Worm (Caenorhabditis elegans) whole organism, L2 larva: ENCODE data around the gene T03F6.10.
A peak's percentile ranks its signal among the peaks of the same experiment; 100 is the strongest.

ENCODE experiments used
- C34F6.9 ChIP-seq: fragments of 150-350 bp; optimal IDR thresholded peaks from 2 replicates; lab custom pipeline; 2014; ENCODE audit warnings: missing biosample characterization, missing genetic modification characterization
- F13H6.1 ChIP-seq: sonication (generic microtip); optimal IDR thresholded peaks from 2 replicates; lab custom pipeline; 2016; ENCODE audit warnings: missing genetic modification characterization, missing compliant biosample characterization
- R02D3.7 ChIP-seq: fragments of 150-350 bp; optimal IDR thresholded peaks from 2 replicates; lab custom pipeline; 2014; ENCODE audit warnings: missing biosample characterization, missing genetic modification characterization
- Y55F3AM.14 ChIP-seq: fragments of 200-800 bp; sonication (Bioruptor generic); optimal IDR thresholded peaks from 2 replicates; lab custom pipeline; 2018; ENCODE audit warnings: mild to moderate bottlenecking, missing genetic modification characterization, missing compliant biosample characterization
- ZK546.5 ChIP-seq: sonication (generic microtip); optimal IDR thresholded peaks from 2 replicates; lab custom pipeline; 2017; ENCODE audit warnings: missing biosample characterization, missing genetic modification characterization
- ama-1 ChIP-seq: fragments of 150-350 bp; optimal IDR thresholded peaks from 2 replicates; lab custom pipeline; 2018; ENCODE audit warnings: inconsistent platforms
- blmp-1 ChIP-seq: sonication (generic microtip); optimal IDR thresholded peaks from 2 replicates; lab custom pipeline; 2017; ENCODE audit warnings: missing genetic modification characterization, mild to moderate bottlenecking, missing compliant biosample characterization, antibody characterized with exemption, moderate library complexity; ENCODE audit not compliant: insufficient read depth
- ceh-16 ChIP-seq: fragments of 150-350 bp; optimal IDR thresholded peaks from 2 replicates; lab custom pipeline; 2014; ENCODE audit warnings: missing biosample characterization, missing genetic modification characterization
- ceh-82 ChIP-seq: fragments of 150-350 bp; optimal IDR thresholded peaks from 2 replicates; lab custom pipeline; 2014; ENCODE audit warnings: missing biosample characterization, missing genetic modification characterization
- crh-2 ChIP-seq: sonication (generic microtip); optimal IDR thresholded peaks from 2 replicates; lab custom pipeline; 2017; ENCODE audit warnings: missing biosample characterization, missing genetic modification characterization
- dmd-4 ChIP-seq: sonication (generic microtip); optimal IDR thresholded peaks from 2 replicates; lab custom pipeline; 2017; ENCODE audit warnings: missing biosample characterization, missing genetic modification characterization
- egl-27 ChIP-seq: sonication (generic microtip); optimal IDR thresholded peaks from 3 replicates; lab custom pipeline; 2017; ENCODE audit warnings: missing biosample characterization, missing genetic modification reagents, missing genetic modification characterization
- elt-1 ChIP-seq: fragments of 150-350 bp; optimal IDR thresholded peaks from 2 replicates; lab custom pipeline; 2014; ENCODE audit warnings: missing biosample characterization, missing genetic modification characterization
- elt-3 ChIP-seq: sonication (generic microtip); optimal IDR thresholded peaks from 2 replicates; lab custom pipeline; 2017; ENCODE audit warnings: missing biosample characterization, missing genetic modification characterization
- fos-1 ChIP-seq: fragments of 150-350 bp; optimal IDR thresholded peaks from 2 replicates; lab custom pipeline; 2014; ENCODE audit warnings: missing biosample characterization, missing genetic modification characterization
- gmeb-1 ChIP-seq: fragments of 150-350 bp; optimal IDR thresholded peaks from 2 replicates; lab custom pipeline; 2014; ENCODE audit warnings: missing biosample characterization, missing genetic modification characterization
- lin-13 ChIP-seq: fragments of 150-350 bp; optimal IDR thresholded peaks from 2 replicates; lab custom pipeline; 2014; ENCODE audit warnings: missing biosample characterization, missing genetic modification reagents, missing genetic modification characterization
- lsy-2 ChIP-seq, 2 experiments: fragments of 150-350 bp in 1 of 2; sonication (generic microtip) in 1 of 2; optimal IDR thresholded peaks; 2 replicates each; lab custom pipeline; 2014 to 2017; ENCODE audit warnings: missing biosample characterization in 2 of 2, missing genetic modification characterization in 2 of 2
- mab-5 ChIP-seq: fragments of 150-350 bp; optimal IDR thresholded peaks from 2 replicates; lab custom pipeline; 2014; ENCODE audit warnings: missing biosample characterization, missing genetic modification characterization
- mbf-1 ChIP-seq: sonication (generic microtip); optimal IDR thresholded peaks from 2 replicates; lab custom pipeline; 2017; ENCODE audit warnings: missing biosample characterization, missing genetic modification characterization
- nhr-10 ChIP-seq: sonication (generic microtip); optimal IDR thresholded peaks from 2 replicates; lab custom pipeline; 2017; ENCODE audit warnings: missing biosample characterization, missing genetic modification characterization
- nhr-11 ChIP-seq: fragments of 150-350 bp; optimal IDR thresholded peaks from 2 replicates; lab custom pipeline; 2014; ENCODE audit warnings: missing biosample characterization, missing genetic modification characterization
- nhr-129 ChIP-seq: fragments of 150-350 bp; optimal IDR thresholded peaks from 2 replicates; lab custom pipeline; 2014; ENCODE audit warnings: missing biosample characterization, missing genetic modification characterization
- nhr-21 ChIP-seq: fragments of 150-350 bp; optimal IDR thresholded peaks from 2 replicates; lab custom pipeline; 2014; ENCODE audit warnings: missing biosample characterization, missing genetic modification characterization
- nhr-23 ChIP-seq: fragments of 150-350 bp; optimal IDR thresholded peaks from 2 replicates; lab custom pipeline; 2014; ENCODE audit warnings: missing biosample characterization, missing genetic modification reagents, missing genetic modification characterization
- nhr-237 ChIP-seq: fragments of 150-350 bp; optimal IDR thresholded peaks from 2 replicates; lab custom pipeline; 2014; ENCODE audit warnings: missing biosample characterization, missing genetic modification characterization
- nhr-25 ChIP-seq: fragments of 150-350 bp; sonication (generic microtip); optimal IDR thresholded peaks from 3 replicates; lab custom pipeline; 2014; ENCODE audit warnings: missing biosample characterization, missing genetic modification characterization
- nhr-6 ChIP-seq: fragments of 150-350 bp; optimal IDR thresholded peaks from 2 replicates; lab custom pipeline; 2014; ENCODE audit warnings: missing biosample characterization, missing genetic modification characterization
- nhr-77 ChIP-seq: fragments of 150-350 bp; optimal IDR thresholded peaks from 2 replicates; lab custom pipeline; 2014; ENCODE audit warnings: missing biosample characterization, missing genetic modification characterization
- peb-1 ChIP-seq: fragments of 150-350 bp; optimal IDR thresholded peaks from 2 replicates; lab custom pipeline; 2014; ENCODE audit warnings: missing biosample characterization, missing genetic modification characterization
- sem-4 ChIP-seq: fragments of 150-350 bp; optimal IDR thresholded peaks from 2 replicates; lab custom pipeline; 2014; ENCODE audit warnings: missing biosample characterization, missing genetic modification reagents, missing genetic modification characterization
- sma-3 ChIP-seq: sonication (generic microtip); optimal IDR thresholded peaks from 2 replicates; lab custom pipeline; 2016; ENCODE audit warnings: missing genetic modification reagents, missing genetic modification characterization, missing compliant biosample characterization
- sma-9 ChIP-seq, 2 experiments: fragments of 150-350 bp in 1 of 2; sonication (generic microtip) in 1 of 2; optimal IDR thresholded peaks; 2 replicates each; lab custom pipeline; 2014 to 2016; ENCODE audit warnings: missing genetic modification characterization in 2 of 2, mild to moderate bottlenecking in 1 of 2, missing biosample characterization in 1 of 2, missing compliant biosample characterization in 1 of 2, missing genetic modification reagents in 1 of 2, moderate library complexity in 1 of 2
- snpc-4 ChIP-seq: fragments of 150-350 bp; optimal IDR thresholded peaks from 2 replicates; lab custom pipeline; 2014; ENCODE audit warnings: missing biosample characterization, missing genetic modification characterization
- unc-55 ChIP-seq: fragments of 150-350 bp; sonication (generic microtip); optimal IDR thresholded peaks from 3 replicates; lab custom pipeline; 2014; ENCODE audit warnings: missing biosample characterization, missing genetic modification reagents, missing genetic modification characterization
- unc-62 ChIP-seq: fragments of 150-350 bp; optimal IDR thresholded peaks from 2 replicates; lab custom pipeline; 2014; ENCODE audit warnings: missing biosample characterization, missing genetic modification reagents, missing genetic modification characterization
- zag-1 ChIP-seq: fragments of 150-350 bp; optimal IDR thresholded peaks from 2 replicates; lab custom pipeline; 2014; ENCODE audit warnings: missing biosample characterization, missing genetic modification characterization
- ztf-4 ChIP-seq: fragments of 150-350 bp; optimal IDR thresholded peaks from 2 replicates; lab custom pipeline; 2014; ENCODE audit warnings: missing biosample characterization, missing genetic modification characterization

The T03F6.10 gene

DNA sequence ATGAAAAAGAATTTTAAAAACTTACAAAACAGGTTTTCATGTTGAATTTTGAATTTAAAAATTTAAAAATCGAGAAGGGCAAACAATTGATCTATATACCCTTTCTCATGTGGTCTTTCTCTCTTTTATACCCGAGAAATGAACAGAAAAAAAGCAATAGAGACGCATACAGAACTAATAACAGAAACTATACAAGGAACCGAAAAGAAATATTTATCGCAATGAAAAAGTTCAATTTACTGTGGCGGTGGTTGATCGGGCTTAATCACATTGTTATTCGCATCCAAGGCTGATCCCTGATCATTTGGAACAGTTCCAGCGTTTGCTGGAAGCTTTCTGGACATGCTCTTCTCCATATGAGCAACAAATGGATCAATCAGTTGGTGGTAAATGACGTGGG is at the start of gene T03F6.10:
Gene T03F6.10 (minus strand): TSS at position 101 of the 400 bp plus-strand sequence.
- TF ChIP-seq ZK546.5 (tag; lab: Kevin White, UChicago): no peak
- no peak for TF ChIP-seq lin-13 (GFP tag; lab: Kevin White, UChicago)
- no peak for TF ChIP-seq R02D3.7 (tag; lab: Kevin White, UChicago)
- TF ChIP-seq blmp-1 (tag; lab: Kevin White, UChicago): no peak

ce11 chrIII:13427817-13428216 is 49.7 kb upstream of the T03F6.10 start:
- TF ChIP-seq nhr-23 (no peak), mab-5 (no peak), F13H6.1 (tag; lab: Kevin White, UChicago) (no peak), nhr-25 (tag; lab: Kevin White, UChicago) (no peak), nhr-10 (tag; lab: Kevin White, UChicago) (no peak), elt-1 (tag; lab: Kevin White, UChicago) (no peak)

DNA sequence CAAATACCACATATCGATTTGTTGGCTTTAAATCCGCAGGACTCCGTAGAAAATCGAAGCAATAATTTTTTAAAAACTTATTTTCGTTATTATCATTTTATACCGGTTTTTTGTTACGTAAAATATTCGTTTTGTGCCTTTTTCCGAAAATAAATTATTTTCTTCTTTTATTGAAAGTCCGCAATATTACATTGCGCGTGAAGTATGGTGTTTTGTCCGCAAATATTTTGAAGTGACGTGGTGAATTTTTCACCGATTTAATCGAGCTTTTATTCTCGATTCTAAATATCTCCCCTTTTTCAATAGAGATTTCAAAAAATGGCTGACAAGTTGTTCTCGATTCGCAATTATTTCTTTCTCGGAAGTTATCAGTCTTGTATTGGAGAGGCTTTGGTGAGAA is 47.9 kb upstream of the T03F6.10 start, which contains the start of gene cope-1:
Gene cope-1 (plus strand): TSS at position 229 of the 400 bp plus-strand sequence.
- TF ChIP-seq fos-1 (tag; lab: Kevin White, UChicago) (no peak), nhr-6 (tag; lab: Kevin White, UChicago) (no peak), nhr-23 (no peak), nhr-237 (tag; lab: Kevin White, UChicago) (no peak), nhr-10 (tag; lab: Kevin White, UChicago) (no peak), gmeb-1 (tag; lab: Kevin White, UChicago) (peak; percentile 56), C34F6.9 (peak; percentile 51), lsy-2 (tag; optimal IDR thresholded peaks at IDR 0.05; lab: Kevin White, UChicago) (peak in 1 of 2 experiments; percentile 62), ceh-16 (tag; lab: Kevin White, UChicago) (no peak), blmp-1 (tag; lab: Kevin White, UChicago) (no peak), mbf-1 (tag; lab: Kevin White, UChicago) (no peak), ztf-4 (tag; lab: Kevin White, UChicago) (no peak), nhr-21 (tag; lab: Kevin White, UChicago) (no peak), ceh-82 (tag; lab: Kevin White, UChicago) (no peak), nhr-11 (tag; lab: Kevin White, UChicago) (no peak), crh-2 (tag; lab: Kevin White, UChicago) (peak; percentile 75), unc-55 (GFP tag; lab: Kevin White, UChicago) (peak; percentile 25), dmd-4 (tag; lab: Kevin White, UChicago) (no peak)

DNA sequence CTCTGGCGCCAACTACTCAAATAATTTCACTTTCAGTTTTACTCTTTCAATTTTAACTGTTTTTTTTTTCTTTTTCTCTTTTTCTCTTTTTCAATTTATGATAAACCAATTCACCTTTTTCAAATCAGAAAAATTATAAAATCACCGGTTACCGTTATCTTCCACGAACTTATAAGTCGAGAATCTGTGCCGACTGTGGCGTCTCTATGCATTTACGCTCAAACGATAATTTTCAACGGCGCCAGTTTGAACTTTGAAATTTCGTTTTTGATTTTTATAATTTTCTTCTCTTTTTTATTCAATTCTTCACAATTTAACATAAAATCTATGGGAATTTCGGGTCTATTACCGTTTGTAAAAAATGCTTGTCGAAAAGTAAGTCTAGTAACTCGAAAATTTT is 45.3 kb upstream of the T03F6.10 start, which contains the start of gene exo-1:
Gene exo-1 (plus strand): TSS at position 101 of the 400 bp plus-strand sequence.
- peak; percentile 21 for TF ChIP-seq blmp-1 (tag; lab: Kevin White, UChicago)
- peak; percentile 70 for TF ChIP-seq nhr-129 (tag; lab: Kevin White, UChicago)
- TF ChIP-seq nhr-25 (tag; lab: Kevin White, UChicago): peak; percentile 63
- no peak for TF ChIP-seq nhr-23
- peak; percentile 87 for TF ChIP-seq unc-55 (GFP tag; lab: Kevin White, UChicago)
- TF ChIP-seq F13H6.1 (tag; lab: Kevin White, UChicago): no peak
- TF ChIP-seq ama-1 (lab: Kevin White, UChicago): no peak
- no peak for TF ChIP-seq R02D3.7 (tag; lab: Kevin White, UChicago)
- TF ChIP-seq unc-62 (GFP tag; lab: Kevin White, UChicago): no peak
- no peak for TF ChIP-seq nhr-6 (tag; lab: Kevin White, UChicago)
- TF ChIP-seq crh-2 (tag; lab: Kevin White, UChicago): peak; percentile 66
- no peak for TF ChIP-seq dmd-4 (tag; lab: Kevin White, UChicago)
- peak; percentile 41 for TF ChIP-seq C34F6.9
- no peak for TF ChIP-seq sem-4
- TF ChIP-seq gmeb-1 (tag; lab: Kevin White, UChicago): peak; percentile 91
- TF ChIP-seq nhr-11 (tag; lab: Kevin White, UChicago): no peak
- peak; percentile 53 for TF ChIP-seq snpc-4 (tag; lab: Kevin White, UChicago)
- peak; percentile 70 for TF ChIP-seq sma-3 (GFP tag; lab: Kevin White, UChicago)
- peak; percentile 26 for TF ChIP-seq sma-9 (GFP tag; optimal IDR thresholded peaks at IDR 0.05; lab: Kevin White, UChicago)
- TF ChIP-seq sma-9 (tag; optimal IDR thresholded peaks at IDR 0.05; lab: Kevin White, UChicago): no peak
- no peak for TF ChIP-seq nhr-77 (tag; lab: Kevin White, UChicago)
- TF ChIP-seq zag-1 (tag; lab: Kevin White, UChicago): peak; percentile 1
- peak in 1 of 2 experiments; percentile 77 for TF ChIP-seq lsy-2 (tag; optimal IDR thresholded peaks at IDR 0.05; lab: Kevin White, UChicago)
- TF ChIP-seq peb-1 (tag; lab: Kevin White, UChicago): no peak
- TF ChIP-seq elt-3 (tag; lab: Kevin White, UChicago): no peak
- TF ChIP-seq fos-1 (tag; lab: Kevin White, UChicago): peak; percentile 63
- TF ChIP-seq mab-5: no peak
- no peak for TF ChIP-seq egl-27
- TF ChIP-seq Y55F3AM.14 (GFP tag; lab: Kevin White, UChicago): no peak
- peak; percentile 75 for TF ChIP-seq lin-13 (GFP tag; lab: Kevin White, UChicago)
